Fruit fly (Drosophila melanogaster) Kc167 (cell line): ENCODE measurements around the gene CG46439.

ENCODE experiments used
- Myc ChIP-seq: fragments of >200 bp; optimal IDR thresholded peaks from 2 replicates; lab custom pipeline; 2017; ENCODE audit warnings: missing external identifiers
- h ChIP-seq: fragments of >200 bp; optimal IDR thresholded peaks from 3 replicates; lab custom pipeline; 2018; ENCODE audit warnings: missing external identifiers
- ttk ChIP-seq: sonication (Bioruptor generic); optimal IDR thresholded peaks from 2 replicates; lab custom pipeline; 2017; ENCODE audit warnings: missing external identifiers

- no peak for TF ChIP-seq h
- TF ChIP-seq Myc (lab: Kevin White, UChicago), result no peak
- TF ChIP-seq ttk, result no peak
These were observed 2.1 kb upstream of the CG46439 start, which contains the start of the genes Irbp18 and APP-BP1 for dm6 chr3L:11097982-11098663.
